Worm (Caenorhabditis elegans): ENCODE results near the gene dnj-1.

ce11 chrIV:11311484-11311883 is 12.6 kb downstream of the dnj-1 start:
- TF ChIP-seq hlh-30 (tag; optimal IDR thresholded peaks at IDR 0.05; ENCODE audit: insufficient read depth): no peak
- TF ChIP-seq unc-39 (tag; optimal IDR thresholded peaks at IDR 0.05): no peak
